Worm (Caenorhabditis elegans) whole organism, mixed stage, embryonic: ENCODE measurements around the gene F54D11.4.

Experiments used
- M03D4.4 ChIP-seq: sonication (generic microtip); optimal IDR thresholded peaks from 2 replicates; lab custom pipeline; 2017; ENCODE audit warnings: mild to moderate bottlenecking, missing genetic modification characterization, missing compliant biosample characterization
- bed-3 ChIP-seq: fragments of 200-800 bp; sonication (Bioruptor generic); optimal IDR thresholded peaks from 3 replicates; lab custom pipeline; 2018; ENCODE audit warnings: mild to moderate bottlenecking, missing genetic modification characterization, moderate library complexity, missing compliant biosample characterization
- blmp-1 ChIP-seq: fragments of 150-350 bp; optimal IDR thresholded peaks from 2 replicates; lab custom pipeline; 2014; ENCODE audit warnings: missing biosample characterization, missing genetic modification characterization
- ceh-39 ChIP-seq: fragments of 150-350 bp; optimal IDR thresholded peaks from 2 replicates; lab custom pipeline; 2014; ENCODE audit warnings: missing biosample characterization, missing genetic modification characterization
- ceh-43 ChIP-seq: fragments of 200-800 bp; sonication (Bioruptor generic); optimal IDR thresholded peaks from 2 replicates; lab custom pipeline; 2018; ENCODE audit warnings: mild to moderate bottlenecking, missing genetic modification characterization, moderate library complexity, missing compliant biosample characterization
- ceh-83 ChIP-seq: fragments of 200-800 bp; sonication (Bioruptor generic); optimal IDR thresholded peaks from 2 replicates; lab custom pipeline; 2018; ENCODE audit warnings: mild to moderate bottlenecking, missing genetic modification characterization, missing compliant biosample characterization
- ces-1 ChIP-seq: fragments of 150-350 bp; optimal IDR thresholded peaks from 2 replicates; lab custom pipeline; 2014; ENCODE audit warnings: missing biosample characterization, missing genetic modification reagents, missing genetic modification characterization
- elt-1 ChIP-seq: sonication (generic microtip); optimal IDR thresholded peaks from 2 replicates; lab custom pipeline; 2017; ENCODE audit warnings: missing genetic modification characterization, mild to moderate bottlenecking, missing compliant biosample characterization, antibody characterized with exemption, moderate library complexity, borderline replicate concordance; ENCODE audit not compliant: insufficient read depth
- elt-3 ChIP-seq: fragments of 150-350 bp; optimal IDR thresholded peaks from 2 replicates; lab custom pipeline; 2014; ENCODE audit warnings: missing biosample characterization, missing genetic modification characterization
- flh-1 ChIP-seq: fragments of 200-800 bp; sonication (Bioruptor generic); optimal IDR thresholded peaks from 2 replicates; lab custom pipeline; 2018; ENCODE audit warnings: mild to moderate bottlenecking, missing genetic modification characterization, moderate library complexity, missing compliant biosample characterization
- ham-2 ChIP-seq: fragments of 200-800 bp; sonication (Bioruptor generic); optimal IDR thresholded peaks from 2 replicates; lab custom pipeline; 2018; ENCODE audit warnings: mild to moderate bottlenecking, missing genetic modification characterization, missing compliant biosample characterization
- hlh-1 ChIP-seq: fragments of 150-350 bp; optimal IDR thresholded peaks from 2 replicates; lab custom pipeline; 2014; ENCODE audit warnings: missing biosample characterization, missing genetic modification reagents, missing genetic modification characterization
- lin-13 ChIP-seq: fragments of 150-350 bp; optimal IDR thresholded peaks from 2 replicates; lab custom pipeline; 2014; ENCODE audit warnings: missing biosample characterization, missing genetic modification characterization
- lin-32 ChIP-seq: fragments of 200-800 bp; sonication (Bioruptor generic); optimal IDR thresholded peaks from 2 replicates; lab custom pipeline; 2018; ENCODE audit warnings: mild to moderate bottlenecking, missing genetic modification characterization, missing compliant biosample characterization
- lsy-2 ChIP-seq: fragments of 150-350 bp; optimal IDR thresholded peaks from 2 replicates; lab custom pipeline; 2014; ENCODE audit warnings: missing biosample characterization, missing genetic modification characterization
- mab-5 ChIP-seq: fragments of 150-350 bp; optimal IDR thresholded peaks from 2 replicates; lab custom pipeline; 2014; ENCODE audit warnings: missing biosample characterization, missing genetic modification characterization
- mep-1 ChIP-seq: fragments of 150-350 bp; optimal IDR thresholded peaks from 2 replicates; lab custom pipeline; 2017; ENCODE audit warnings: missing biosample characterization, missing genetic modification reagents, missing genetic modification characterization, inconsistent platforms
- mls-2 ChIP-seq: sonication (generic microtip); optimal IDR thresholded peaks from 2 replicates; lab custom pipeline; 2016; ENCODE audit warnings: mild to moderate bottlenecking, missing genetic modification characterization, moderate library complexity, missing compliant biosample characterization
- nhr-12 ChIP-seq: fragments of 150-350 bp; optimal IDR thresholded peaks from 2 replicates; lab custom pipeline; 2014; ENCODE audit warnings: missing biosample characterization, missing genetic modification characterization
- nhr-2 ChIP-seq: fragments of 150-350 bp; optimal IDR thresholded peaks from 2 replicates; lab custom pipeline; 2014; ENCODE audit warnings: missing biosample characterization, missing genetic modification characterization
- nhr-237 ChIP-seq: fragments of 150-350 bp; optimal IDR thresholded peaks from 2 replicates; lab custom pipeline; 2014; ENCODE audit warnings: missing biosample characterization, missing genetic modification characterization
- nhr-28 ChIP-seq: fragments of 150-350 bp; optimal IDR thresholded peaks from 2 replicates; lab custom pipeline; 2014; ENCODE audit warnings: missing biosample characterization, missing genetic modification characterization
- nhr-76 ChIP-seq: sonication (generic microtip); optimal IDR thresholded peaks from 2 replicates; lab custom pipeline; 2017; ENCODE audit warnings: missing biosample characterization, missing genetic modification characterization
- pha-4 ChIP-seq: fragments of 150-350 bp; optimal IDR thresholded peaks from 2 replicates; lab custom pipeline; 2018; ENCODE audit warnings: missing biosample characterization, missing genetic modification reagents, missing genetic modification characterization
- sem-2 ChIP-seq: fragments of 200-800 bp; sonication (Bioruptor generic); optimal IDR thresholded peaks from 2 replicates; lab custom pipeline; 2018; ENCODE audit warnings: mild to moderate bottlenecking, missing genetic modification characterization, missing compliant biosample characterization
- snpc-4 ChIP-seq: fragments of 150-350 bp; optimal IDR thresholded peaks from 2 replicates; lab custom pipeline; 2014; ENCODE audit warnings: missing biosample characterization, missing genetic modification characterization
- sptf-1 ChIP-seq: sonication (generic microtip); optimal IDR thresholded peaks from 2 replicates; lab custom pipeline; 2017; ENCODE audit warnings: mild to moderate bottlenecking, missing genetic modification characterization, moderate library complexity, missing compliant biosample characterization
- tbx-8 ChIP-seq: fragments of 200-800 bp; sonication (Bioruptor generic); optimal IDR thresholded peaks from 2 replicates; lab custom pipeline; 2018; ENCODE audit warnings: mild to moderate bottlenecking, missing genetic modification characterization, moderate library complexity, missing compliant biosample characterization
- unc-120 ChIP-seq: sonication (generic microtip); optimal IDR thresholded peaks from 2 replicates; lab custom pipeline; 2017; ENCODE audit warnings: missing genetic modification characterization, missing compliant biosample characterization; ENCODE audit not compliant: poor library complexity, severe bottlenecking
- unc-62 ChIP-seq: fragments of 150-350 bp; optimal IDR thresholded peaks from 2 replicates; lab custom pipeline; 2014; ENCODE audit warnings: missing biosample characterization, missing genetic modification reagents, missing genetic modification characterization
- ztf-11 ChIP-seq: fragments of 150-350 bp; optimal IDR thresholded peaks from 2 replicates; lab custom pipeline; 2014; ENCODE audit warnings: missing biosample characterization, missing genetic modification characterization

Gene F54D11.4

ce11 chrV:4575458-4575857, 40.5 kb upstream of the F54D11.4 start:
- TF ChIP-seq M03D4.4 (tag; lab: Kevin White, UChicago) = no peak
- TF ChIP-seq nhr-28 = no peak
- no peak for TF ChIP-seq hlh-1 (tag; lab: Kevin White, UChicago)
- no peak for TF ChIP-seq nhr-12 (tag; lab: Kevin White, UChicago)
- no peak for TF ChIP-seq ham-2 (GFP tag; lab: Kevin White, UChicago)
- TF ChIP-seq ces-1 (GFP tag; lab: Kevin White, UChicago) = no peak
- TF ChIP-seq ceh-39 = no peak
- no peak for TF ChIP-seq tbx-8
- TF ChIP-seq mab-5 (tag; lab: Kevin White, UChicago) = no peak
- TF ChIP-seq ceh-43 (GFP tag; lab: Kevin White, UChicago) = no peak

- TF ChIP-seq tbx-8 = no peak
- no peak for TF ChIP-seq unc-120 (tag; lab: Kevin White, UChicago)
- TF ChIP-seq lsy-2 (tag; lab: Kevin White, UChicago) = no peak
- no peak for TF ChIP-seq ztf-11 (tag; lab: Kevin White, UChicago)
- TF ChIP-seq nhr-2 (tag; lab: Kevin White, UChicago) = no peak
- TF ChIP-seq elt-3 (tag; lab: Kevin White, UChicago) = no peak
- TF ChIP-seq, all 35 proteins: peak for 0
Measured at ce11 chrV:4580594-4580993, 35.4 kb upstream of the F54D11.4 start.

ce11 chrV:4585009-4585408, 30.9 kb upstream of the F54D11.4 start, which contains the start of gene Y61A9LA.1:
Y61A9LA.1 (plus strand) TSS chrV:4585309.
- TF ChIP-seq mls-2 (tag; lab: Kevin White, UChicago) (no peak), bed-3 (GFP tag; lab: Kevin White, UChicago) (no peak), nhr-12 (tag; lab: Kevin White, UChicago) (no peak), nhr-76 (no peak), lin-13 (no peak), elt-1 (tag; lab: Kevin White, UChicago) (no peak), ham-2 (GFP tag; lab: Kevin White, UChicago) (no peak), M03D4.4 (tag; lab: Kevin White, UChicago) (no peak), snpc-4 (no peak), mep-1 (tag; lab: Kevin White, UChicago) (no peak), ztf-11 (tag; lab: Kevin White, UChicago) (no peak), pha-4 (no peak)

ce11 chrV:4590791-4591190, 25.2 kb upstream of the F54D11.4 start:
- TF ChIP-seq snpc-4 (no peak), ces-1 (GFP tag; lab: Kevin White, UChicago) (no peak), ztf-11 (tag; lab: Kevin White, UChicago) (no peak), ceh-43 (GFP tag; lab: Kevin White, UChicago) (no peak), nhr-28 (no peak), sptf-1 (tag; lab: Kevin White, UChicago) (no peak), nhr-2 (tag; lab: Kevin White, UChicago) (no peak), flh-1 (GFP tag; lab: Kevin White, UChicago) (no peak), bed-3 (GFP tag; lab: Kevin White, UChicago) (no peak), ceh-83 (GFP tag; lab: Kevin White, UChicago) (no peak), M03D4.4 (tag; lab: Kevin White, UChicago) (no peak), tbx-8 (no peak), elt-1 (tag; lab: Kevin White, UChicago) (no peak)

ce11 chrV:4598489-4598888, 17.5 kb upstream of the F54D11.4 start:
- no peak for TF ChIP-seq lin-13
- no peak for TF ChIP-seq unc-62 (GFP tag; lab: Kevin White, UChicago)
- no peak for TF ChIP-seq nhr-28
- TF ChIP-seq flh-1 (GFP tag; lab: Kevin White, UChicago) = no peak
- TF ChIP-seq bed-3 (GFP tag; lab: Kevin White, UChicago) = no peak

- no peak for TF ChIP-seq lin-13
- TF ChIP-seq blmp-1 (tag; lab: Kevin White, UChicago) = no peak
- TF ChIP-seq flh-1 (GFP tag; lab: Kevin White, UChicago) = no peak
- no peak for TF ChIP-seq pha-4
- no peak for TF ChIP-seq M03D4.4 (tag; lab: Kevin White, UChicago)
- no peak for TF ChIP-seq ces-1 (GFP tag; lab: Kevin White, UChicago)
- TF ChIP-seq lsy-2 (tag; lab: Kevin White, UChicago) = no peak
- no peak for TF ChIP-seq nhr-237 (tag; lab: Kevin White, UChicago)
- TF ChIP-seq sem-2 (GFP tag; lab: Kevin White, UChicago) = no peak
- no peak for TF ChIP-seq ztf-11 (tag; lab: Kevin White, UChicago)
- no peak for TF ChIP-seq lin-32 (GFP tag; lab: Kevin White, UChicago)
- TF ChIP-seq mep-1 (tag; lab: Kevin White, UChicago) = no peak
- no peak for TF ChIP-seq hlh-1 (tag; lab: Kevin White, UChicago)
- TF ChIP-seq tbx-8 = no peak
Measured at ce11 chrV:4599225-4599624, 16.7 kb upstream of the F54D11.4 start.
